Fruit fly (Drosophila melanogaster): ENCODE data around the gene CG17776.

CG17776 gene

dm6 chrX:2138417-2138816 is 46.1 kb upstream of the CG17776 start (continued):
- TF ChIP-seq wdn (GFP tag; IDR thresholded peaks at IDR 0.05) = no peak
- TF ChIP-seq NC2β (GFP tag; optimal IDR thresholded peaks at IDR 0.05) = no peak
- no peak for TF ChIP-seq hb (GFP tag; IDR thresholded peaks at IDR 0.05; ENCODE audit: partially characterized antibody)
- no peak for TF ChIP-seq pzg (GFP tag; optimal IDR thresholded peaks at IDR 0.05)
- TF ChIP-seq CG4854 (GFP tag; optimal IDR thresholded peaks at IDR 0.05) = no peak
- TF ChIP-seq CG3163 (GFP tag; optimal IDR thresholded peaks at IDR 0.05) = no peak
- peak; percentile 75 for TF ChIP-seq scrt (GFP tag; optimal IDR thresholded peaks at IDR 0.05)
- TF ChIP-seq Med (GFP tag) = peak; percentile 14
- TF ChIP-seq CG9609 (GFP tag; optimal IDR thresholded peaks at IDR 0.05) = no peak
- TF ChIP-seq nau (GFP tag; optimal IDR thresholded peaks at IDR 0.05) = no peak
- peak; percentile 80 for TF ChIP-seq Nf-YC (tag; optimal IDR thresholded peaks at IDR 0.05)
- no peak for TF ChIP-seq CG2889 (GFP tag; IDR thresholded peaks at IDR 0.05)
- TF ChIP-seq HLH54F (GFP tag; optimal IDR thresholded peaks at IDR 0.05) = no peak
- peak; percentile 79 for TF ChIP-seq Nf-YB (GFP tag; optimal IDR thresholded peaks at IDR 0.05)
- no peak for TF ChIP-seq ac (GFP tag; optimal IDR thresholded peaks at IDR 0.05)
- TF ChIP-seq dimm (GFP tag; IDR thresholded peaks at IDR 0.05) = no peak
- no peak for TF ChIP-seq tna (GFP tag; IDR thresholded peaks at IDR 0.05; ENCODE audit: partially characterized antibody)
- TF ChIP-seq CG1603 (tag; optimal IDR thresholded peaks at IDR 0.05) = no peak
- TF ChIP-seq Awh (GFP tag; IDR thresholded peaks at IDR 0.05) = peak; percentile 64
- no peak for TF ChIP-seq emc (GFP tag; optimal IDR thresholded peaks at IDR 0.05)
- no peak for TF ChIP-seq knrl (GFP tag; IDR thresholded peaks at IDR 0.05; ENCODE audit: partially characterized antibody)
- no peak for TF ChIP-seq Dek (tag; optimal IDR thresholded peaks at IDR 0.05)
- no peak for TF ChIP-seq eyg (GFP tag; optimal IDR thresholded peaks at IDR 0.05)
- no peak for TF ChIP-seq Usf (GFP tag; optimal IDR thresholded peaks at IDR 0.05)
- TF ChIP-seq Atf3 (GFP tag; optimal IDR thresholded peaks at IDR 0.05) = no peak
- no peak for TF ChIP-seq p53 (GFP tag; optimal IDR thresholded peaks at IDR 0.05)
- TF ChIP-seq CG16813 (GFP tag; IDR thresholded peaks at IDR 0.05; ENCODE audit: partially characterized antibody) = no peak
- TF ChIP-seq ash1 (GFP tag; optimal IDR thresholded peaks at IDR 0.05) = peak; percentile 3
- peak; percentile 67 for TF ChIP-seq sd (tag; optimal IDR thresholded peaks at IDR 0.05)
- no peak for TF ChIP-seq schlank (tag; optimal IDR thresholded peaks at IDR 0.05)
- no peak for TF ChIP-seq CG16779 (GFP tag; IDR thresholded peaks at IDR 0.05)
- no peak for TF ChIP-seq tgo (GFP tag; IDR thresholded peaks at IDR 0.05)
- no peak for TF ChIP-seq trh (GFP tag; optimal IDR thresholded peaks at IDR 0.05)
- TF ChIP-seq abd-A (tag; optimal IDR thresholded peaks at IDR 0.05) = peak; percentile 95
- no peak for TF ChIP-seq Sox102F (GFP tag; optimal IDR thresholded peaks at IDR 0.05)
- no peak for TF ChIP-seq twi (tag; optimal IDR thresholded peaks at IDR 0.05)
- no peak for TF ChIP-seq CG34376 (GFP tag; optimal IDR thresholded peaks at IDR 0.05)
- TF ChIP-seq dysf (GFP tag; IDR thresholded peaks at IDR 0.05) = no peak
- TF ChIP-seq CG15011 (GFP tag; optimal IDR thresholded peaks at IDR 0.05) = no peak
- no peak for TF ChIP-seq CG8388 (GFP tag; optimal IDR thresholded peaks at IDR 0.05)
- peak; percentile 64; the same call in 2 of the 3 replicates for TF ChIP-seq Aef1 (GFP tag; IDR thresholded peaks at IDR 0.05)
- no peak for TF ChIP-seq Camta (GFP tag; optimal IDR thresholded peaks at IDR 0.05)
- TF ChIP-seq Oaz (GFP tag; IDR thresholded peaks at IDR 0.05) = no peak
- TF ChIP-seq CG6654 (GFP tag; optimal IDR thresholded peaks at IDR 0.05) = no peak
- TF ChIP-seq CG14050 (GFP tag; IDR thresholded peaks at IDR 0.05) = no peak
- no peak for TF ChIP-seq CG9437 (GFP tag; optimal IDR thresholded peaks at IDR 0.05)
- no peak for TF ChIP-seq CG18764 (GFP tag; optimal IDR thresholded peaks at IDR 0.05)
- no peak for TF ChIP-seq CG4424 (GFP tag; optimal IDR thresholded peaks at IDR 0.05)
- no peak for TF ChIP-seq CG32772 (GFP tag; IDR thresholded peaks at IDR 0.05)
- TF ChIP-seq NC2α (GFP tag; optimal IDR thresholded peaks at IDR 0.05) = no peak
- TF ChIP-seq sr (GFP tag; IDR thresholded peaks at IDR 0.05) = no peak
- no peak for TF ChIP-seq ase (GFP tag; IDR thresholded peaks at IDR 0.05)
